Fruit fly (Drosophila melanogaster): Measurements from ENCODE around the gene Orp8.

The Orp8 gene

DNA sequence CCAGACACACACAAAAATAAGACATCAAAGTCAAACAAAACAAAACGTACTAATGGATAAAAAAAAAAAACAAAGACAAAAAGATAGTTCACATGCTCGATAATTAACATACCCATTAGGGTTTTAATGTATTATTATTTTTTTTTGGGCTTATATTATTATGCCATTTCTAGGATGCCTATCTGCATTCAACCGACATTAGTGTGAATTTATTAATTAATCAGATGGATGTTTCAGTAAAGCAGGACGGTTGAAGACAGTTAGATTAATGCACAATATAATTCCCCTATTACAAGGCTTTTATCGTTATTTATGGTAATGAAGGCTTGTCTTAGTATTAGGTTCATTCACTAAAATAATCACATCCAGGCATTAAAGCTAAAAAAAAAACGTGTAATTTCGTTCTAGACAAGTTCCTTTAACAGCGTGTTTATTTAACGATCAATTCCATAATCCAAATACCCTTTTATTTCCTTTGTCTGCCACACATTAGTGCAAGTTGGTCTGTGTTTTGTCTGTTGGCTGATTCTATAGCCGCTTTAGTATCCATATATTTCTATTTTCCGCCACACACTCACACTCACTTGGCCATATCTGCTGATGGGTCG lies 43.8 kb upstream of the Orp8 start:
- TF ChIP-seq GATAd (GFP tag; optimal IDR thresholded peaks at IDR 0.05) (no peak), Rel (GFP tag; optimal IDR thresholded peaks at IDR 0.05) (no peak), Rel (tag; optimal IDR thresholded peaks at IDR 0.05) (no peak), CG9705 (GFP tag; optimal IDR thresholded peaks at IDR 0.05) (no peak), usp (GFP tag; optimal IDR thresholded peaks at IDR 0.05) (no peak), sv (GFP tag; optimal IDR thresholded peaks at IDR 0.05) (no peak), Hr78 (GFP tag; optimal IDR thresholded peaks at IDR 0.05) (no peak), OdsH (GFP tag; optimal IDR thresholded peaks at IDR 0.05) (no peak), dsf (GFP tag; optimal IDR thresholded peaks at IDR 0.05; ENCODE audit: borderline replicate concordance) (no peak), psq (GFP tag; optimal IDR thresholded peaks at IDR 0.05) (no peak), N (GFP tag; optimal IDR thresholded peaks at IDR 0.05) (no peak)

DNA sequence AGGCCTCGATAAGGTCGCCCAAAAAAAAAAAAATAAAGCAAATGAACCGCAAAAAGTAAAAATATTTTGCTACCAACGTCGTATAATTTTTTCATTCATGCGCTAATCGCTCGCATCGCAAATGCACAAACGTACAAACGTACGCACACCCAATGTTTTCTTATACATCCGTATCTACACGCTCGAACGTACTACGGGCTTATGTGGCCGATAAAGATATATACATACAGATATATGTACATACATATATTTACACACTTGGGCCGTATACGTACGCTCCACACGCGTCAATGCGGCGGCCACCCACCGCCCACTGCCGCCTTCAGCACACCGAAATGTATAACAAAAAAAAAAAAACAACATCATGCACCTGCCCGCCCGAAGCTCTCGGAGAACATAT lies 43.2 kb upstream of the Orp8 start:
- TF ChIP-seq CrebA (GFP tag; optimal IDR thresholded peaks at IDR 0.05; ENCODE audit: borderline replicate concordance) = peak; percentile 81
- TF ChIP-seq h (GFP tag; optimal IDR thresholded peaks at IDR 0.05) = peak; percentile 31
- no peak for TF ChIP-seq lola (GFP tag; optimal IDR thresholded peaks at IDR 0.05)
- TF ChIP-seq Rel (GFP tag; optimal IDR thresholded peaks at IDR 0.05) = peak; percentile 63
- TF ChIP-seq Rel (tag; optimal IDR thresholded peaks at IDR 0.05) = no peak

DNA sequence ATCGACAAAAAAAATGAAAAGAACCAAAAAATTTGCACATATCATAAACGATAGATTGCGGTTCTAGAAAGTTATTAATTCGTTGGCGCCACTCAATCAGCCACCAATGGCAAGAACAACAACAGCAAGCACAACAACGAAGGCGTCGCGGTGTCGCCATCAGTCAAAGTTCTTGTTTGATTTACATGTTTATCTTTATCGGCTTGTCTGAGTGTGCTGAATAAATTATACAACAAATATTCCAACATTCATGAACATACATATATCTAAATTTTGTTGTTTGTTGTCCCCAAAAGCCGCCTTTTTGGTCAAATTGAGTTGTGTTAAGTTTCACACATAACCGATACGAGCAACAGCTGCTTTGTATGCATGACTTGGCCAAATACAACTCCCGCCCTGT lies 35.6 kb upstream of the Orp8 start:
- TF ChIP-seq Dif (GFP tag; optimal IDR thresholded peaks at IDR 0.05; ENCODE audit: partially characterized antibody) = no peak
- no peak for TF ChIP-seq HLH106 (tag; optimal IDR thresholded peaks at IDR 0.05)
- TF ChIP-seq ey (GFP tag; optimal IDR thresholded peaks at IDR 0.05) = no peak
- no peak for TF ChIP-seq foxo (GFP tag; optimal IDR thresholded peaks at IDR 0.05)
- no peak for TF ChIP-seq Mio (GFP tag; optimal IDR thresholded peaks at IDR 0.05)
- TF ChIP-seq rgr (GFP tag; optimal IDR thresholded peaks at IDR 0.05) = no peak
- no peak for TF ChIP-seq Sp1 (GFP tag; optimal IDR thresholded peaks at IDR 0.05)
- no peak for TF ChIP-seq Hr83 (GFP tag; optimal IDR thresholded peaks at IDR 0.05; ENCODE audit: poor library complexity, severe bottlenecking)
- TF ChIP-seq Myc (optimal IDR thresholded peaks at IDR 0.05) = no peak
- no peak for TF ChIP-seq dsf (GFP tag; optimal IDR thresholded peaks at IDR 0.05; ENCODE audit: borderline replicate concordance)
- TF ChIP-seq usp (GFP tag; optimal IDR thresholded peaks at IDR 0.05) = no peak
- TF ChIP-seq h (GFP tag; optimal IDR thresholded peaks at IDR 0.05) = no peak
- no peak for TF ChIP-seq br (GFP tag; optimal IDR thresholded peaks at IDR 0.05)

DNA sequence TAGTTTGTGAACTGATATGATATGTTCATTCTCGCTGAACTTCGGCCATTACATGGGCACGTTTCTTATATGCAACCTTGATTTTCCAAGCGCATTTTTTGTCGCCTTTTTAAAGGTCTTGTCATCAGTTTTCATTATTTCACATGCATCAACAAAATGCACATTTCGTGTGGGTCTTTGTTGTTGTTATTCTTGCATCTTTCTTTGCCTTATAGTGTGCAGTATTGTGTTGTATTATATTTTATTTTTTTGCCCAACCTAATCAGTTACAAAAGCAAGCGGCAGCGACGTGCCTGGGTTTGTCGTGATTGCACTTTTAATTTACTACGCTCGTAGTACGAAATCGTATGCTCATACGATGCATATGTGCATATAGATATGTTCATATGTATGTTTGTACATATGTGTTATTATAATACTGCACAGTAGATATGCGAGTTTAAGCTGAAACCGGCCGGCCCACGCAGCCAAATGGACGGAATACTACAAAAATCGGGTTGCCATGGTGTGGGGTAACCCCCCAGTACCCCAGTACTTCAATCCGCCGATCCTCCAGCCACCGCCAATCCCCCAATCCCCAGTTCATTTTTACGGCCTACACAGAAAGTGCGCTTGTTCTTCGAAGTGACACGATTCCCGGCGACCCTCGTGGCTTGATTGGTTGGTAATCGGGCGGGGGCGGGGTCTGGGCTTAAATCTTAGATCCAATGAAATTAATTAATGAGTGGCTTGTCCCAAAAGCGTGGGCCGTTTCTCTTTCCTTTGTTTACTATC lies 34.4 kb upstream of the Orp8 start:
- TF ChIP-seq br (GFP tag; optimal IDR thresholded peaks at IDR 0.05) = no peak
- TF ChIP-seq Rel (GFP tag; optimal IDR thresholded peaks at IDR 0.05) = no peak
- TF ChIP-seq Rel (tag; optimal IDR thresholded peaks at IDR 0.05) = peak; percentile 17

DNA sequence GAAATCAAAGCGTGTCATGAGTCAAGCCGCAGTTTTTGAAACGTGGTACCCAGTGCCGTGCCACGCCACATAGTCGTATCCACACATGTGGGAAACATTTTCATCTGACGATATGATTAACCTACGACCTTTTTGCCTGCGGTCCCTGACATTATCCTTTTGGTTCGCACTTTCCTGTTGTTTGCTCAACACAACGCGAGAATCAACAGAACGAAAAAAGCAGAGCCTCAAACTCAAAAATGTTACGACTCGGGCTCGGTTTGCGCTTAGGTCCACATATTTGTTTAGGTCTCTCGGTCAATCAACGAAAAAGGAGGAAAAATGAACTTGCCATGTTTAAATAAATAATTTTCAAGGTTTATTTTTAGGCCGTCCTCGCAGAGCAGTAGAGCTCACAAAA lies 33.1 kb upstream of the Orp8 start:
- no peak for TF ChIP-seq Vsx2 (GFP tag; optimal IDR thresholded peaks at IDR 0.05; ENCODE audit: partially characterized antibody)
- TF ChIP-seq OdsH (GFP tag; optimal IDR thresholded peaks at IDR 0.05) = no peak
- TF ChIP-seq tai (GFP tag; optimal IDR thresholded peaks at IDR 0.05) = no peak
- TF ChIP-seq Hnf4 (GFP tag; optimal IDR thresholded peaks at IDR 0.05) = no peak
- no peak for TF ChIP-seq Abd-B (GFP tag; optimal IDR thresholded peaks at IDR 0.05)
- no peak for TF ChIP-seq N (GFP tag; optimal IDR thresholded peaks at IDR 0.05)
- no peak for TF ChIP-seq fru (GFP tag; optimal IDR thresholded peaks at IDR 0.05)
- TF ChIP-seq Hr83 (GFP tag; optimal IDR thresholded peaks at IDR 0.05; ENCODE audit: poor library complexity, severe bottlenecking) = no peak
- no peak for TF ChIP-seq ey (GFP tag; optimal IDR thresholded peaks at IDR 0.05)
- no peak for TF ChIP-seq dl (GFP tag; optimal IDR thresholded peaks at IDR 0.05; ENCODE audit: insufficient read depth in 1 of 2, partially characterized antibody in 2 of 2)
- TF ChIP-seq Rel (GFP tag; optimal IDR thresholded peaks at IDR 0.05) = no peak
- TF ChIP-seq Rel (tag; optimal IDR thresholded peaks at IDR 0.05) = no peak
